Fruit fly (Drosophila melanogaster) whole organism, embryonic: ENCODE data around the gene CSN3.

ENCODE experiments used
- Atf6 ChIP-seq: fragments of 200-800 bp; sonication (Bioruptor generic); IDR thresholded peaks from 2 replicates; pipeline ENCODE4 v1.3.6; 2022; ENCODE audit warnings: missing biosample characterization, missing genetic modification characterization
- Awh ChIP-seq: fragments of 200-800 bp; sonication (Bioruptor generic); IDR thresholded peaks from 2 replicates; pipeline ENCODE4, ENCODE4 v1.3.6; 2022; ENCODE audit warnings: missing biosample characterization, missing genetic modification characterization
- CG10274 ChIP-seq: fragments of 200-800 bp; sonication (Bioruptor generic); optimal IDR thresholded peaks from 3 replicates; lab custom pipeline; 2017; ENCODE audit warnings: missing biosample characterization, mild to moderate bottlenecking, missing genetic modification characterization
- CG10565 ChIP-seq: fragments of 200-800 bp; sonication (Bioruptor generic); optimal IDR thresholded peaks from 3 replicates; lab custom pipeline; 2016; ENCODE audit warnings: missing biosample characterization, mild to moderate bottlenecking, missing genetic modification characterization
- CG11723 ChIP-seq: fragments of 200-800 bp; sonication (Bioruptor generic); optimal IDR thresholded peaks from 2 replicates; lab custom pipeline; 2017; ENCODE audit warnings: missing biosample characterization, mild to moderate bottlenecking, missing genetic modification characterization
- CG12155 ChIP-seq: fragments of 200-800 bp; sonication (Bioruptor generic); optimal IDR thresholded peaks from 3 replicates; lab custom pipeline; 2016; ENCODE audit warnings: missing biosample characterization, missing genetic modification characterization
- CG13287 ChIP-seq: fragments of 200-800 bp; sonication (Bioruptor generic); IDR thresholded peaks from 2 replicates; pipeline ENCODE4 v1.3.6; 2022; ENCODE audit warnings: missing biosample characterization, missing genetic modification characterization; ENCODE audit not compliant: partially characterized antibody
- CG14667 ChIP-seq: fragments of 200-800 bp; sonication (Bioruptor generic); IDR thresholded peaks from 2 replicates; pipeline ENCODE4 v1.3.6; 2022; ENCODE audit warnings: missing biosample characterization, missing genetic modification characterization
- CG15514 ChIP-seq: fragments of 200-800 bp; sonication (Bioruptor generic); optimal IDR thresholded peaks from 3 replicates; lab custom pipeline; 2017; ENCODE audit warnings: missing biosample characterization, missing genetic modification characterization, mild to moderate bottlenecking, moderate library complexity, missing genetic modification reagents
- CG32767 ChIP-seq: fragments of 200-800 bp; sonication (Bioruptor generic); IDR thresholded peaks from 2 replicates; pipeline ENCODE4 v1.3.6; 2022; ENCODE audit warnings: missing biosample characterization, missing genetic modification characterization
- CG3407 ChIP-seq: fragments of 200-800 bp; sonication (Bioruptor generic); optimal IDR thresholded peaks from 2 replicates; lab custom pipeline; 2018; ENCODE audit warnings: missing biosample characterization, mild to moderate bottlenecking, missing genetic modification characterization
- CG4404 ChIP-seq: fragments of 200-800 bp; sonication (Bioruptor generic); IDR thresholded peaks from 2 replicates; pipeline ENCODE4 v1.3.6; 2022; ENCODE audit warnings: missing biosample characterization, missing genetic modification characterization
- CG6254 ChIP-seq: fragments of 200-800 bp; sonication (Bioruptor generic); optimal IDR thresholded peaks from 3 replicates; lab custom pipeline; 2017; ENCODE audit warnings: mild to moderate bottlenecking, missing biosample characterization, missing genetic modification reagents, missing genetic modification characterization
- CG6683 ChIP-seq: fragments of 200-800 bp; sonication (Bioruptor generic); optimal IDR thresholded peaks from 2 replicates; lab custom pipeline; 2017; ENCODE audit warnings: missing biosample characterization, mild to moderate bottlenecking, missing genetic modification characterization, missing genetic modification reagents
- CG6854 ChIP-seq: fragments of 200-800 bp; sonication (Bioruptor generic); optimal IDR thresholded peaks from 3 replicates; lab custom pipeline; 2017; ENCODE audit warnings: missing biosample characterization, mild to moderate bottlenecking, missing genetic modification characterization
- CG7556 ChIP-seq: fragments of 200-800 bp; sonication (Bioruptor generic); optimal IDR thresholded peaks from 2 replicates; lab custom pipeline; 2017; ENCODE audit warnings: missing biosample characterization, mild to moderate bottlenecking, missing genetic modification characterization
- CG8281 ChIP-seq: fragments of 200-800 bp; sonication (Bioruptor generic); optimal IDR thresholded peaks from 2 replicates; lab custom pipeline; 2018; ENCODE audit warnings: missing biosample characterization, mild to moderate bottlenecking, missing genetic modification characterization, moderate library complexity
- CG8388 ChIP-seq: fragments of 200-800 bp; sonication (Bioruptor generic); optimal IDR thresholded peaks from 2 replicates; lab custom pipeline; 2019; ENCODE audit warnings: missing biosample characterization, mild to moderate bottlenecking, missing genetic modification characterization, moderate library complexity
- CG9609 ChIP-seq: fragments of 200-800 bp; sonication (Bioruptor generic); optimal IDR thresholded peaks from 3 replicates; lab custom pipeline; 2016; ENCODE audit warnings: missing biosample characterization, missing genetic modification characterization
- CG9727 ChIP-seq: fragments of 200-800 bp; sonication (Bioruptor generic); optimal IDR thresholded peaks from 3 replicates; lab custom pipeline; 2017; ENCODE audit warnings: missing biosample characterization, mild to moderate bottlenecking, missing genetic modification characterization
- CG9932 ChIP-seq: fragments of 200-800 bp; sonication (Bioruptor generic); IDR thresholded peaks from 2 replicates; pipeline ENCODE4 v1.3.6; 2022; ENCODE audit warnings: missing biosample characterization, missing genetic modification characterization
- Dbx ChIP-seq: fragments of 200-800 bp; sonication (Bioruptor generic); IDR thresholded peaks from 3 replicates; pipeline ENCODE4 v1.3.6; 2022; ENCODE audit warnings: missing biosample characterization, missing genetic modification characterization
- Dll ChIP-seq: fragments of 200-800 bp; sonication (Bioruptor generic); IDR thresholded peaks from 4 replicates; pipeline ENCODE4 v1.3.6; 2022; ENCODE audit warnings: missing biosample characterization, missing genetic modification characterization; ENCODE audit not compliant: partially characterized antibody
- Eip74EF ChIP-seq, 2 experiments: fragments of 200-800 bp in 1 of 2; fragments of >200 bp in 1 of 2; sonication (Bioruptor generic) in 1 of 2; optimal IDR thresholded peaks; 2 replicates each; lab custom pipeline; 2017 to 2019; ENCODE audit warnings: missing biosample characterization in 2 of 2, missing genetic modification characterization in 2 of 2, mild to moderate bottlenecking in 1 of 2, moderate library complexity in 1 of 2
- Hr51 ChIP-seq, 2 experiments: fragments of 200-800 bp; sonication (Bioruptor generic); optimal IDR thresholded peaks; 2 replicates in 1 of 2; 3 replicates in 1 of 2; lab custom pipeline; 2016 to 2018; ENCODE audit warnings: missing biosample characterization in 2 of 2, missing genetic modification characterization in 2 of 2, mild to moderate bottlenecking in 1 of 2, moderate library complexity in 1 of 2
- MESR4 ChIP-seq: fragments of 200-800 bp; sonication (Bioruptor generic); optimal IDR thresholded peaks from 2 replicates; lab custom pipeline; 2018; ENCODE audit warnings: missing biosample characterization, mild to moderate bottlenecking, missing genetic modification characterization, moderate library complexity
- PHDP ChIP-seq: fragments of 200-800 bp; sonication (Bioruptor generic); optimal IDR thresholded peaks from 3 replicates; lab custom pipeline; 2018; ENCODE audit warnings: missing biosample characterization, mild to moderate bottlenecking, missing genetic modification characterization, moderate library complexity
- Ptx1 ChIP-seq: fragments of 200-800 bp; sonication (Bioruptor generic); IDR thresholded peaks from 2 replicates; pipeline ENCODE4 v1.3.6; 2022; ENCODE audit warnings: missing biosample characterization, missing genetic modification characterization
- Usf ChIP-seq: fragments of 200-800 bp; sonication (Bioruptor generic); optimal IDR thresholded peaks from 2 replicates; lab custom pipeline; 2017; ENCODE audit warnings: missing genotype, missing biosample characterization, missing genetic modification characterization
- ash1 ChIP-seq: fragments of 200-800 bp; sonication (Bioruptor generic); optimal IDR thresholded peaks from 2 replicates; lab custom pipeline; 2018; ENCODE audit warnings: missing biosample characterization, mild to moderate bottlenecking, missing genetic modification characterization
- bowl ChIP-seq: fragments of 200-800 bp; sonication (Bioruptor generic); IDR thresholded peaks from 2 replicates; pipeline ENCODE4 v1.3.6; 2022; ENCODE audit warnings: missing biosample characterization, missing genetic modification characterization
- croc ChIP-seq: fragments of 200-800 bp; sonication (Bioruptor generic); conservative IDR thresholded peaks from 3 replicates; pipeline ENCODE4 v1.3.6; 2022; ENCODE audit warnings: missing biosample characterization, missing genetic modification characterization
- crol ChIP-seq: fragments of 200-800 bp; sonication (Bioruptor generic); IDR thresholded peaks from 2 replicates; pipeline ENCODE4 v1.3.6; 2022; ENCODE audit warnings: missing biosample characterization, missing genetic modification characterization
- da ChIP-seq: fragments of 200-800 bp; sonication (Bioruptor generic); optimal IDR thresholded peaks from 2 replicates; lab custom pipeline; 2016; ENCODE audit warnings: missing biosample characterization, missing genetic modification characterization
- dysf ChIP-seq: fragments of 200-800 bp; sonication (Bioruptor generic); IDR thresholded peaks from 3 replicates; pipeline ENCODE4 v1.3.6; 2022; ENCODE audit warnings: missing biosample characterization, missing genetic modification characterization
- eve ChIP-seq, 2 experiments: fragments of >200 bp; optimal IDR thresholded peaks; 2 replicates each; lab custom pipeline; 2017; ENCODE audit warnings: missing biosample characterization in 2 of 2, missing genetic modification characterization in 2 of 2
- fd102C ChIP-seq: fragments of 200-800 bp; sonication (Bioruptor generic); optimal IDR thresholded peaks from 2 replicates; lab custom pipeline; 2018; ENCODE audit warnings: missing biosample characterization, mild to moderate bottlenecking, missing genetic modification characterization, moderate library complexity
- gro ChIP-seq: fragments of 200-800 bp; sonication (Bioruptor generic); optimal IDR thresholded peaks from 2 replicates; lab custom pipeline; 2016; ENCODE audit warnings: missing biosample characterization, missing genetic modification characterization
- ind ChIP-seq: fragments of 200-800 bp; sonication (Bioruptor generic); optimal IDR thresholded peaks from 3 replicates; lab custom pipeline; 2016; ENCODE audit warnings: missing biosample characterization, missing genetic modification characterization
- ken ChIP-seq: fragments of 200-800 bp; sonication (Bioruptor generic); IDR thresholded peaks from 3 replicates; pipeline ENCODE4 v1.3.6; 2022; ENCODE audit warnings: missing biosample characterization, missing genetic modification characterization
- nerfin-2 ChIP-seq: fragments of 200-800 bp; sonication (Bioruptor generic); IDR thresholded peaks from 2 replicates; pipeline ENCODE4 v1.3.6; 2022; ENCODE audit warnings: missing biosample characterization, missing genetic modification characterization; ENCODE audit not compliant: partially characterized antibody
- org-1 ChIP-seq: fragments of 200-800 bp; sonication (Bioruptor generic); optimal IDR thresholded peaks from 2 replicates; lab custom pipeline; 2017; ENCODE audit warnings: missing biosample characterization, missing genetic modification characterization
- pho ChIP-seq: fragments of 200-800 bp; sonication (Bioruptor generic); optimal IDR thresholded peaks from 2 replicates; lab custom pipeline; 2016; ENCODE audit warnings: missing biosample characterization, missing genetic modification characterization
- run ChIP-seq: fragments of 200-800 bp; sonication (Bioruptor generic); optimal IDR thresholded peaks from 3 replicates; lab custom pipeline; 2018; ENCODE audit warnings: missing biosample characterization, mild to moderate bottlenecking, missing genetic modification characterization
- sens-2 ChIP-seq: fragments of 200-800 bp; sonication (Bioruptor generic); IDR thresholded peaks from 2 replicates; pipeline ENCODE4 v1.3.6; 2022; ENCODE audit warnings: missing biosample characterization, missing genetic modification characterization
- sna ChIP-seq: fragments of 200-800 bp; sonication (Bioruptor generic); IDR thresholded peaks from 2 replicates; pipeline ENCODE4 v1.3.6; 2022; ENCODE audit warnings: missing biosample characterization, missing genetic modification characterization; ENCODE audit not compliant: partially characterized antibody
- sr ChIP-seq: fragments of 200-800 bp; sonication (Bioruptor generic); IDR thresholded peaks from 3 replicates; pipeline ENCODE4 v1.3.6; 2022; ENCODE audit warnings: missing biosample characterization, missing genetic modification characterization
- stc ChIP-seq: fragments of 200-800 bp; sonication (Bioruptor generic); IDR thresholded peaks from 2 replicates; pipeline ENCODE4 v1.3.6; 2022; ENCODE audit warnings: missing biosample characterization, missing genetic modification characterization
- wek ChIP-seq: fragments of 200-800 bp; sonication (Bioruptor generic); optimal IDR thresholded peaks from 3 replicates; lab custom pipeline; 2018; ENCODE audit warnings: missing biosample characterization, mild to moderate bottlenecking, missing genetic modification characterization, moderate library complexity

The CSN3 gene

dm6 chr3L:20837040-20837830 is 4.1 kb downstream of the CSN3 start, which contains the start of gene CG13255 (continued):
- TF ChIP-seq CG6854 (GFP tag; lab: Kevin White, UChicago) (no peak), fd102C (GFP tag; lab: Kevin White, UChicago) (no peak), crol (GFP tag; lab: Robert Waterston, UW) (no peak), CG6254 (GFP tag; lab: Kevin White, UChicago) (no peak), org-1 (GFP tag; lab: Kevin White, UChicago) (peak; percentile 59), CG7556 (GFP tag; lab: Kevin White, UChicago) (peak; percentile 69), ind (peak; percentile 53), pho (GFP tag; lab: Kevin White, UChicago) (peak; percentile 53), CG8281 (tag; lab: Kevin White, UChicago) (no peak), gro (no peak), CG9727 (peak; percentile 56), CG3407 (GFP tag; lab: Kevin White, UChicago) (no peak), sr (GFP tag; lab: Robert Waterston, UW) (no peak), CG8388 (GFP tag; lab: Kevin White, UChicago) (peak; percentile 21), CG32767 (GFP tag; lab: Robert Waterston, UW) (no peak), nerfin-2 (no peak), run (tag; lab: Kevin White, UChicago) (no peak), CG15514 (GFP tag; lab: Kevin White, UChicago) (peak; percentile 3), sens-2 (GFP tag; lab: Robert Waterston, UW) (no peak), Awh (GFP tag; lab: Robert Waterston, UW) (no peak), CG9609 (no peak), wek (GFP tag; lab: Kevin White, UChicago) (no peak), bowl (GFP tag; lab: Robert Waterston, UW) (no peak), MESR4 (GFP tag; lab: Kevin White, UChicago) (no peak), Ptx1 (GFP tag; lab: Robert Waterston, UW) (peak; percentile 39; the same call in 1 of the 2 replicates), ash1 (no peak), da (GFP tag; lab: Kevin White, UChicago) (no peak), CG13287 (no peak), stc (GFP tag; lab: Robert Waterston, UW) (no peak), CG10565 (GFP tag; lab: Kevin White, UChicago) (no peak), CG9932 (peak; percentile 47; the same call in 1 of the 2 replicates), CG12155 (GFP tag; lab: Kevin White, UChicago) (peak; percentile 29), ken (GFP tag; lab: Robert Waterston, UW) (no peak), sna (GFP tag; lab: Robert Waterston, UW) (no peak), Dbx (no peak), CG14667 (GFP tag; lab: Robert Waterston, UW) (no peak), croc (GFP tag; lab: Robert Waterston, UW) (no peak), PHDP (tag; lab: Kevin White, UChicago) (peak; percentile 37), dysf (GFP tag; lab: Robert Waterston, UW) (peak; percentile 64; the same call in 2 of the 3 replicates), Dll (no peak), CG4404 (no peak), CG6683 (no peak), Atf6 (no peak), Usf (GFP tag; lab: Kevin White, UChicago) (no peak), CG11723 (GFP tag; lab: Kevin White, UChicago) (peak; percentile 14), Hr51 (GFP tag; optimal IDR thresholded peaks at IDR 0.05; lab: Kevin White, UChicago) (peak in 1 of 2 experiments; percentile 56), Eip74EF (GFP tag; optimal IDR thresholded peaks at IDR 0.05; lab: Kevin White, UChicago) (peak in 1 of 2 experiments; percentile 24), eve (GFP tag; optimal IDR thresholded peaks at IDR 0.05; lab: Kevin White, UChicago) (no peak), CG10274 (peak; percentile 42)
